Worm (Caenorhabditis elegans) whole organism, mixed stage, embryonic: ENCODE results near the gene C49F5.7.

Source experiments
- ces-1 ChIP-seq: fragments of 150-350 bp; optimal IDR thresholded peaks from 2 replicates; lab custom pipeline; 2014; ENCODE audit warnings: missing biosample characterization, missing genetic modification reagents, missing genetic modification characterization
- drap-1 ChIP-seq: fragments of 200-800 bp; sonication (Bioruptor generic); optimal IDR thresholded peaks from 3 replicates; lab custom pipeline; 2018; ENCODE audit warnings: mild to moderate bottlenecking, missing genetic modification characterization, missing compliant biosample characterization
- elt-3 ChIP-seq: fragments of 150-350 bp; optimal IDR thresholded peaks from 2 replicates; lab custom pipeline; 2014; ENCODE audit warnings: missing biosample characterization, missing genetic modification characterization
- nhr-237 ChIP-seq: fragments of 150-350 bp; optimal IDR thresholded peaks from 2 replicates; lab custom pipeline; 2014; ENCODE audit warnings: missing biosample characterization, missing genetic modification characterization
- nhr-28 ChIP-seq: fragments of 150-350 bp; optimal IDR thresholded peaks from 2 replicates; lab custom pipeline; 2014; ENCODE audit warnings: missing biosample characterization, missing genetic modification characterization
- snpc-4 ChIP-seq: fragments of 150-350 bp; optimal IDR thresholded peaks from 2 replicates; lab custom pipeline; 2014; ENCODE audit warnings: missing biosample characterization, missing genetic modification characterization

- TF ChIP-seq nhr-28 (tag; lab: Kevin White, UChicago), result no peak
- no peak for TF ChIP-seq drap-1 (GFP tag; lab: Kevin White, UChicago)
- no peak for TF ChIP-seq snpc-4 (tag; lab: Kevin White, UChicago)
- TF ChIP-seq ces-1 (GFP tag; lab: Kevin White, UChicago), result no peak
- no peak for TF ChIP-seq elt-3
- no peak for TF ChIP-seq nhr-237 (tag; lab: Kevin White, UChicago)
Observed at ce11 chrX:11962050-11962788, 32.4 kb upstream of the C49F5.7 start.
